Worm (Caenorhabditis elegans) whole organism, L3 larva: ENCODE results near the gene pqn-75.

ENCODE experiments used
- ama-1 ChIP-seq: fragments of 150-350 bp; optimal IDR thresholded peaks from 2 replicates; lab custom pipeline; 2018
- ceh-28 ChIP-seq: fragments of 150-350 bp; optimal IDR thresholded peaks from 2 replicates; lab custom pipeline; 2014; ENCODE audit warnings: missing biosample characterization, missing genetic modification reagents, missing genetic modification characterization
- skn-1 ChIP-seq: fragments of 150-350 bp; optimal IDR thresholded peaks from 2 replicates; lab custom pipeline; 2014; ENCODE audit warnings: missing biosample characterization, missing genetic modification characterization
- tbx-2 ChIP-seq: sonication (generic microtip); optimal IDR thresholded peaks from 2 replicates; lab custom pipeline; 2016; ENCODE audit warnings: mild to moderate bottlenecking, missing genetic modification characterization, missing compliant biosample characterization

DNA sequence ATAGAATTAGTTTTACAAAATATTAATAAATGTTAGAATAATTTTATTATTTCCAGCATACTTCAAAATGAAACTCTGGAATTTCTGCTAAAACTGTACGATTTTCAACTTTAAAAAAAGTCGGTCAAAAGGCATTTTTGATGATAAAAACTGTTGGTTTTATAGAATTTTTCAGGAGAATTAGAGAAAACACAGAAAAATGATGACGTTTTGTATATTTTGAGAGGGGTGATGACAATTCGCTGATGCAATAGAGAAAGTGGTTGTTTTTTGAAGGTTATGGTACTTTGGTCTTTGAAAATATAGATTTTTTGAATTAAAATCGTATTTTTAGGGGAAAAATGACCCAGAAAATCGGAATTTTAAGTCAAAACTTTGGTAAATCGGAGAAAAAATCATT, 12.9 kb downstream of the pqn-75 start:
- TF ChIP-seq tbx-2 (tag; lab: Kevin White, UChicago) (no peak), ama-1 (no peak), ceh-28 (tag; lab: Kevin White, UChicago) (no peak), skn-1 (tag; lab: Kevin White, UChicago) (peak; percentile 98)
